Fruit fly (Drosophila melanogaster) whole organism, embryonic: ENCODE results near the gene CG13392.

Experiments used
- Atf6 ChIP-seq: fragments of 200-800 bp; sonication (Bioruptor generic); IDR thresholded peaks from 2 replicates; pipeline ENCODE4 v1.3.6; 2022; ENCODE audit warnings: missing biosample characterization, missing genetic modification characterization
- B-H2 ChIP-seq: fragments of 200-800 bp; sonication (Bioruptor generic); optimal IDR thresholded peaks from 2 replicates; lab custom pipeline; 2018; ENCODE audit warnings: missing biosample characterization, mild to moderate bottlenecking, missing genetic modification characterization
- CG10274 ChIP-seq: fragments of 200-800 bp; sonication (Bioruptor generic); optimal IDR thresholded peaks from 3 replicates; lab custom pipeline; 2017; ENCODE audit warnings: missing biosample characterization, mild to moderate bottlenecking, missing genetic modification characterization
- CG10543 ChIP-seq: fragments of 200-800 bp; sonication (Bioruptor generic); optimal IDR thresholded peaks from 3 replicates; lab custom pipeline; 2017; ENCODE audit warnings: missing biosample characterization, mild to moderate bottlenecking, missing genetic modification characterization, moderate library complexity
- CG11456 ChIP-seq: fragments of 200-800 bp; sonication (Bioruptor generic); IDR thresholded peaks from 3 replicates; pipeline ENCODE4 v1.3.6; 2022; ENCODE audit warnings: missing biosample characterization, missing genetic modification characterization
- CG12071 ChIP-seq: fragments of 200-800 bp; sonication (Bioruptor generic); optimal IDR thresholded peaks from 3 replicates; lab custom pipeline; 2018; ENCODE audit warnings: missing biosample characterization, mild to moderate bottlenecking, missing genetic modification characterization
- CG12104 ChIP-seq: fragments of 200-800 bp; sonication (Bioruptor generic); optimal IDR thresholded peaks from 3 replicates; lab custom pipeline; 2016; ENCODE audit warnings: missing biosample characterization, missing genetic modification characterization
- CG13123 ChIP-seq: fragments of 200-800 bp; sonication (Bioruptor generic); optimal IDR thresholded peaks from 2 replicates; lab custom pipeline; 2016; ENCODE audit warnings: missing biosample characterization, missing genetic modification characterization
- CG13624 ChIP-seq: fragments of 200-800 bp; sonication (Bioruptor generic); optimal IDR thresholded peaks from 2 replicates; lab custom pipeline; 2016; ENCODE audit warnings: missing biosample characterization, missing genetic modification characterization
- CG15073 ChIP-seq: fragments of 200-800 bp; sonication (Bioruptor generic); optimal IDR thresholded peaks from 2 replicates; lab custom pipeline; 2016; ENCODE audit warnings: missing biosample characterization, missing genetic modification characterization
- CG16815 ChIP-seq: fragments of 200-800 bp; sonication (Bioruptor generic); optimal IDR thresholded peaks from 3 replicates; lab custom pipeline; 2017; ENCODE audit warnings: missing biosample characterization, mild to moderate bottlenecking, missing genetic modification characterization
- CG18011 ChIP-seq: fragments of 200-800 bp; sonication (Bioruptor generic); optimal IDR thresholded peaks from 2 replicates; lab custom pipeline; 2017; ENCODE audit warnings: missing biosample characterization, missing genetic modification characterization, mild to moderate bottlenecking, moderate library complexity, missing genotype
- CG18476 ChIP-seq: fragments of 200-800 bp; sonication (Bioruptor generic); optimal IDR thresholded peaks from 2 replicates; lab custom pipeline; 2016; ENCODE audit warnings: missing biosample characterization, mild to moderate bottlenecking, missing genetic modification characterization
- CG18599 ChIP-seq: fragments of 200-800 bp; sonication (Bioruptor generic); optimal IDR thresholded peaks from 3 replicates; lab custom pipeline; 2017; ENCODE audit warnings: missing biosample characterization, missing genetic modification characterization, mild to moderate bottlenecking, moderate library complexity, missing genetic modification reagents
- CG2116 ChIP-seq: fragments of 200-800 bp; sonication (Bioruptor generic); optimal IDR thresholded peaks from 3 replicates; lab custom pipeline; 2018; ENCODE audit warnings: missing biosample characterization, mild to moderate bottlenecking, missing genetic modification characterization
- CG2120 ChIP-seq: fragments of 200-800 bp; sonication (Bioruptor generic); optimal IDR thresholded peaks from 3 replicates; lab custom pipeline; 2016; ENCODE audit warnings: missing biosample characterization, missing genetic modification characterization
- CG32767 ChIP-seq: fragments of 200-800 bp; sonication (Bioruptor generic); IDR thresholded peaks from 2 replicates; pipeline ENCODE4 v1.3.6; 2022; ENCODE audit warnings: missing biosample characterization, missing genetic modification characterization
- CG4404 ChIP-seq: fragments of 200-800 bp; sonication (Bioruptor generic); IDR thresholded peaks from 2 replicates; pipeline ENCODE4 v1.3.6; 2022; ENCODE audit warnings: missing biosample characterization, missing genetic modification characterization
- CG5245 ChIP-seq: fragments of 200-800 bp; sonication (Bioruptor generic); optimal IDR thresholded peaks from 3 replicates; lab custom pipeline; 2016; ENCODE audit warnings: missing biosample characterization, missing genetic modification characterization
- CG7271 ChIP-seq: fragments of 200-800 bp; sonication (Bioruptor generic); optimal IDR thresholded peaks from 2 replicates; lab custom pipeline; 2018; ENCODE audit warnings: missing biosample characterization, mild to moderate bottlenecking, missing genetic modification characterization, moderate library complexity
- CG7786 ChIP-seq: fragments of 200-800 bp; sonication (Bioruptor generic); optimal IDR thresholded peaks from 2 replicates; lab custom pipeline; 2016; ENCODE audit warnings: missing biosample characterization, missing genetic modification characterization
- CHES-1-like ChIP-seq: fragments of 200-800 bp; sonication (Bioruptor generic); optimal IDR thresholded peaks from 2 replicates; lab custom pipeline; 2016; ENCODE audit warnings: missing biosample characterization, missing genetic modification characterization
- HLH54F ChIP-seq: fragments of 200-800 bp; sonication (Bioruptor generic); optimal IDR thresholded peaks from 3 replicates; lab custom pipeline; 2016; ENCODE audit warnings: missing biosample characterization, missing genetic modification characterization
- Hmx ChIP-seq: fragments of 200-800 bp; sonication (Bioruptor generic); optimal IDR thresholded peaks from 2 replicates; lab custom pipeline; 2016; ENCODE audit warnings: missing biosample characterization, missing genetic modification characterization
- Hr78 ChIP-seq, 2 experiments: fragments of 200-800 bp in 1 of 2; fragments of >200 bp in 1 of 2; sonication (Bioruptor generic) in 1 of 2; optimal IDR thresholded peaks; 2 replicates each; lab custom pipeline; 2017 to 2019; ENCODE audit warnings: missing biosample characterization in 2 of 2, missing genetic modification characterization in 2 of 2, mild to moderate bottlenecking in 1 of 2, moderate library complexity in 1 of 2
- NC2α ChIP-seq: fragments of 200-800 bp; sonication (Bioruptor generic); optimal IDR thresholded peaks from 2 replicates; lab custom pipeline; 2016; ENCODE audit warnings: missing biosample characterization, missing genetic modification characterization
- Oaz ChIP-seq: fragments of 200-800 bp; sonication (Bioruptor generic); IDR thresholded peaks from 2 replicates; pipeline ENCODE4 v1.3.6; 2022; ENCODE audit warnings: missing biosample characterization, missing genetic modification characterization
- Optix ChIP-seq: fragments of 200-800 bp; sonication (Bioruptor generic); IDR thresholded peaks from 3 replicates; pipeline ENCODE4 v1.3.6; 2022; ENCODE audit warnings: missing biosample characterization, missing genetic modification characterization
- Pdp1 ChIP-seq, 2 experiments: fragments of 200-800 bp; sonication (Bioruptor generic); optimal IDR thresholded peaks; 3 replicates each; lab custom pipeline; 2016; ENCODE audit warnings: missing biosample characterization in 2 of 2, missing genetic modification characterization in 2 of 2, mild to moderate bottlenecking in 1 of 2, moderate library complexity in 1 of 2
- Stat92E ChIP-seq, 3 experiments: fragments of >200 bp in 2 of 3; fragments of 200-800 bp in 1 of 3; sonication (Bioruptor generic) in 1 of 3; optimal IDR thresholded peaks; 2 replicates each; lab custom pipeline; 2017 to 2019; ENCODE audit warnings: missing biosample characterization in 3 of 3, missing genetic modification characterization in 3 of 3, mild to moderate bottlenecking in 1 of 3, moderate library complexity in 1 of 3
- Taf1 ChIP-seq: fragments of 200-800 bp; sonication (Bioruptor generic); IDR thresholded peaks from 2 replicates; pipeline ENCODE4 v1.3.6; 2022; ENCODE audit warnings: missing biosample characterization, missing genetic modification characterization
- Tbp ChIP-seq: fragments of >200 bp; optimal IDR thresholded peaks from 2 replicates; lab custom pipeline; 2018; ENCODE audit warnings: missing biosample characterization, missing genetic modification characterization
- Usf ChIP-seq: fragments of 200-800 bp; sonication (Bioruptor generic); optimal IDR thresholded peaks from 2 replicates; lab custom pipeline; 2017; ENCODE audit warnings: missing genotype, missing biosample characterization, missing genetic modification characterization
- ci ChIP-seq: fragments of 200-800 bp; sonication (Bioruptor generic); IDR thresholded peaks from 3 replicates; pipeline ENCODE4 v1.3.6; 2022; ENCODE audit warnings: missing biosample characterization, missing genetic modification characterization
- dmrt99B ChIP-seq: fragments of 200-800 bp; sonication (Bioruptor generic); optimal IDR thresholded peaks from 2 replicates; lab custom pipeline; 2018; ENCODE audit warnings: missing biosample characterization, mild to moderate bottlenecking, missing genetic modification characterization, moderate library complexity
- fru ChIP-seq: fragments of >200 bp; optimal IDR thresholded peaks from 2 replicates; lab custom pipeline; 2017
- grau ChIP-seq: fragments of 200-800 bp; optimal IDR thresholded peaks from 3 replicates; lab custom pipeline; 2019; ENCODE audit warnings: missing biosample characterization, mild to moderate bottlenecking, missing genetic modification characterization, moderate library complexity
- gsb ChIP-seq: fragments of 200-800 bp; sonication (Bioruptor generic); IDR thresholded peaks from 2 replicates; pipeline ENCODE4 v1.3.6; 2022; ENCODE audit warnings: missing biosample characterization, missing genetic modification characterization
- gsb-n ChIP-seq: fragments of 200-800 bp; sonication (Bioruptor generic); optimal IDR thresholded peaks from 3 replicates; lab custom pipeline; 2018; ENCODE audit warnings: missing biosample characterization, mild to moderate bottlenecking, missing genetic modification characterization
- jumu ChIP-seq: fragments of 200-800 bp; sonication (Bioruptor generic); optimal IDR thresholded peaks from 3 replicates; lab custom pipeline; 2016; ENCODE audit warnings: missing biosample characterization, missing genetic modification characterization
- kah ChIP-seq: fragments of 200-800 bp; sonication (Bioruptor generic); optimal IDR thresholded peaks from 2 replicates; lab custom pipeline; 2018; ENCODE audit warnings: missing biosample characterization, mild to moderate bottlenecking, missing genetic modification characterization
- kni ChIP-seq: fragments of 200-800 bp; sonication (Bioruptor generic); optimal IDR thresholded peaks from 3 replicates; lab custom pipeline; 2017; ENCODE audit warnings: mild to moderate bottlenecking, missing biosample characterization, missing genetic modification reagents, missing genetic modification characterization
- maf-S ChIP-seq: fragments of 200-800 bp; sonication (Bioruptor generic); optimal IDR thresholded peaks from 2 replicates; lab custom pipeline; 2016; ENCODE audit warnings: missing biosample characterization, missing genetic modification characterization
- nerfin-1 ChIP-seq: fragments of 200-800 bp; sonication (Bioruptor generic); optimal IDR thresholded peaks from 3 replicates; lab custom pipeline; 2019; ENCODE audit warnings: missing biosample characterization, mild to moderate bottlenecking, missing genetic modification characterization, moderate library complexity
- sc ChIP-seq, 3 experiments: fragments of >200 bp in 2 of 3; fragments of 200-800 bp in 1 of 3; sonication (Bioruptor generic) in 1 of 3; optimal IDR thresholded peaks; 2 replicates in 2 of 3; 3 replicates in 1 of 3; lab custom pipeline; 2017; ENCODE audit warnings: mild to moderate bottlenecking in 1 of 3, missing biosample characterization in 1 of 3, missing genetic modification characterization in 1 of 3, missing genetic modification reagents in 1 of 3
- stc ChIP-seq: fragments of 200-800 bp; sonication (Bioruptor generic); IDR thresholded peaks from 2 replicates; pipeline ENCODE4 v1.3.6; 2022; ENCODE audit warnings: missing biosample characterization, missing genetic modification characterization
- stwl ChIP-seq: fragments of 200-800 bp; sonication (Bioruptor generic); optimal IDR thresholded peaks from 3 replicates; lab custom pipeline; 2018; ENCODE audit warnings: missing biosample characterization, mild to moderate bottlenecking, missing genetic modification characterization, moderate library complexity
- z ChIP-seq: fragments of 200-800 bp; sonication (Bioruptor generic); IDR thresholded peaks from 3 replicates; pipeline ENCODE4 v1.3.6; 2022; ENCODE audit warnings: missing biosample characterization, missing genetic modification characterization
- zf30C ChIP-seq: fragments of 200-800 bp; sonication (Bioruptor generic); optimal IDR thresholded peaks from 3 replicates; lab custom pipeline; 2018; ENCODE audit warnings: missing biosample characterization, mild to moderate bottlenecking, missing genetic modification characterization
- zfh2 ChIP-seq: fragments of 200-800 bp; sonication (Bioruptor generic); optimal IDR thresholded peaks from 2 replicates; lab custom pipeline; 2016; ENCODE audit warnings: missing biosample characterization, missing genetic modification characterization

The CG13392 gene

DNA sequence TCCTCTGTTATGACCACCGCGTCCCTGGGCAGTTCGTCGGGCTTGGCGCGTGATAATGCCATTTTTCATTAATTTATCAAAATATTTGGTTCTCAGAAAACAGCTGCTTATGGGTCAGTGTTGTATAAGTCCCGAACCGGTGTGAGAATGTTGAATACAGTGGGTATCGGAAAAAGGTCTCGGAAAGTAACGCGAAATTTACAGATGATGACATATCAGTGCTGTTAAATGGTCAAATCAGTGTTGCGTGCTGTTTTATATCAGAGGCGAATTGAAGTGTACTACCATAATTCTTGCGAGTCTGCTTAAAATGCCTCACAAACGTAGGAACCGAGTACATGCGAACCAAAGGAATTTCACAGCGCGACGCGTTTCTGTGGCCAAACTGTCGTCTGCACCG, at the start of gene CG13392, which contains the start of gene Rcd4 (continued):
- TF ChIP-seq CG10274 (GFP tag; lab: Kevin White, UChicago) (no peak), Hmx (GFP tag; lab: Kevin White, UChicago) (no peak), nerfin-1 (tag; lab: Kevin White, UChicago) (peak; percentile 58), CG11456 (GFP tag; lab: Robert Waterston, UW) (peak; percentile 78), zf30C (peak; percentile 36), CG13624 (GFP tag; lab: Kevin White, UChicago) (peak; percentile 85), Hr78 (GFP tag; optimal IDR thresholded peaks at IDR 0.05; lab: Kevin White, UChicago) (no peak), Optix (GFP tag; lab: Robert Waterston, UW) (0 out of 3 replicates have a peak, but pooled peaks have one; percentile 25), maf-S (peak; percentile 47), CG7786 (GFP tag; lab: Kevin White, UChicago) (peak; percentile 88), Stat92E (GFP tag; optimal IDR thresholded peaks at IDR 0.05; lab: Kevin White, UChicago) (peak in 1 of 3 experiments; percentile 61), CG12104 (GFP tag; lab: Kevin White, UChicago) (no peak), sc (optimal IDR thresholded peaks at IDR 0.05; lab: Kevin White, UChicago) (no peak), sc (GFP tag; optimal IDR thresholded peaks at IDR 0.05; lab: Kevin White, UChicago) (no peak), kah (GFP tag; lab: Kevin White, UChicago) (peak; percentile 33), CG5245 (peak; percentile 40), CG15073 (GFP tag; lab: Kevin White, UChicago) (no peak), dmrt99B (tag; lab: Kevin White, UChicago) (peak; percentile 21), CG18011 (peak; percentile 54), gsb-n (peak; percentile 21), CG12071 (GFP tag; lab: Kevin White, UChicago) (peak; percentile 67), CG7271 (tag; lab: Kevin White, UChicago) (peak; percentile 70), stwl (tag; lab: Kevin White, UChicago) (peak; percentile 100), CG18476 (GFP tag; lab: Kevin White, UChicago) (peak; percentile 28), fru (lab: Kevin White, UChicago) (no peak), ci (GFP tag; lab: Robert Waterston, UW) (peak; percentile 68; the same call in 2 of the 3 replicates), kni (GFP tag; lab: Kevin White, UChicago) (peak; percentile 64), CG16815 (GFP tag; lab: Kevin White, UChicago) (peak; percentile 24), Oaz (GFP tag; lab: Robert Waterston, UW) (no peak), Pdp1 (GFP tag; optimal IDR thresholded peaks at IDR 0.05; lab: Kevin White, UChicago) (peak; percentile 73 to 82), CG2120 (GFP tag; lab: Kevin White, UChicago) (peak; percentile 88), HLH54F (GFP tag; lab: Kevin White, UChicago) (peak; percentile 81), CG13123 (GFP tag; lab: Kevin White, UChicago) (no peak), jumu (GFP tag; lab: Kevin White, UChicago) (peak; percentile 73), z (GFP tag; lab: Robert Waterston, UW) (no peak), Tbp (GFP tag; lab: Kevin White, UChicago) (no peak), CHES-1-like (peak; percentile 79), CG18599 (GFP tag; lab: Kevin White, UChicago) (peak; percentile 75), CG2116 (peak; percentile 97), Usf (GFP tag; lab: Kevin White, UChicago) (no peak), Taf1 (GFP tag; lab: Robert Waterston, UW) (peak; percentile 58), zfh2 (peak; percentile 82), CG10543 (GFP tag; lab: Kevin White, UChicago) (peak; percentile 61), Atf6 (no peak), CG4404 (GFP tag; lab: Robert Waterston, UW) (peak; percentile 48; the same call in 1 of the 2 replicates), stc (GFP tag; lab: Robert Waterston, UW) (no peak), NC2α (GFP tag; lab: Kevin White, UChicago) (peak; percentile 16), CG32767 (GFP tag; lab: Robert Waterston, UW) (no peak), gsb (GFP tag; lab: Robert Waterston, UW) (0 out of 2 replicates have a peak, but pooled peaks have one; percentile 13), B-H2 (GFP tag; lab: Kevin White, UChicago) (peak; percentile 76), grau (tag; lab: Kevin White, UChicago) (peak; percentile 94)
